Fruit fly (Drosophila melanogaster) whole organism, embryonic: ENCODE data around the gene Bdp1.
A peak's percentile ranks its signal among the peaks of the same experiment; 100 is the strongest.

Source experiments
- Bgb ChIP-seq: fragments of 200-800 bp; sonication (Bioruptor generic); IDR thresholded peaks from 2 replicates; pipeline ENCODE4 v1.3.6; 2022; ENCODE audit warnings: missing biosample characterization, missing genetic modification characterization; ENCODE audit not compliant: partially characterized antibody
- CG1024 ChIP-seq: fragments of 200-800 bp; sonication (Bioruptor generic); IDR thresholded peaks from 2 replicates; pipeline ENCODE4 v1.3.6; 2022; ENCODE audit warnings: missing biosample characterization, missing genetic modification characterization
- CG10543 ChIP-seq: fragments of 200-800 bp; sonication (Bioruptor generic); optimal IDR thresholded peaks from 3 replicates; lab custom pipeline; 2017; ENCODE audit warnings: missing biosample characterization, mild to moderate bottlenecking, missing genetic modification characterization, moderate library complexity
- CG11085 ChIP-seq: fragments of 200-800 bp; sonication (Bioruptor generic); IDR thresholded peaks from 2 replicates; pipeline ENCODE4 v1.3.6; 2022; ENCODE audit warnings: missing biosample characterization, missing genetic modification characterization
- CG11504 ChIP-seq: fragments of 200-800 bp; sonication (Bioruptor generic); optimal IDR thresholded peaks from 3 replicates; lab custom pipeline; 2019; ENCODE audit warnings: missing biosample characterization, mild to moderate bottlenecking, missing genetic modification characterization, moderate library complexity
- CG12219 ChIP-seq: fragments of 200-800 bp; sonication (Bioruptor generic); optimal IDR thresholded peaks from 3 replicates; lab custom pipeline; 2018; ENCODE audit warnings: missing biosample characterization, mild to moderate bottlenecking, missing genetic modification characterization
- CG14050 ChIP-seq: fragments of 200-800 bp; sonication (Bioruptor generic); IDR thresholded peaks from 3 replicates; pipeline ENCODE4 v1.3.6; 2022; ENCODE audit warnings: missing biosample characterization, missing genetic modification characterization
- CG18599 ChIP-seq: fragments of 200-800 bp; sonication (Bioruptor generic); optimal IDR thresholded peaks from 3 replicates; lab custom pipeline; 2017; ENCODE audit warnings: missing biosample characterization, missing genetic modification characterization, mild to moderate bottlenecking, moderate library complexity, missing genetic modification reagents
- CG2120 ChIP-seq: fragments of 200-800 bp; sonication (Bioruptor generic); optimal IDR thresholded peaks from 3 replicates; lab custom pipeline; 2016; ENCODE audit warnings: missing biosample characterization, missing genetic modification characterization
- CG2678 ChIP-seq: fragments of 200-800 bp; sonication (Bioruptor generic); optimal IDR thresholded peaks from 3 replicates; lab custom pipeline; 2019; ENCODE audit warnings: missing biosample characterization, mild to moderate bottlenecking, missing genetic modification characterization, moderate library complexity
- CG31441 ChIP-seq: fragments of 200-800 bp; sonication (Bioruptor generic); IDR thresholded peaks from 2 replicates; pipeline ENCODE4 v1.3.6; 2022; ENCODE audit warnings: missing biosample characterization, missing genetic modification characterization
- CG32532 ChIP-seq: fragments of 200-800 bp; sonication (Bioruptor generic); IDR thresholded peaks from 2 replicates; pipeline ENCODE4 v1.3.6; 2022; ENCODE audit warnings: missing biosample characterization, missing genetic modification characterization
- CG33213 ChIP-seq: fragments of 200-800 bp; sonication (Bioruptor generic); optimal IDR thresholded peaks from 3 replicates; lab custom pipeline; 2016; ENCODE audit warnings: missing biosample characterization, missing genetic modification characterization
- CG4820 ChIP-seq: fragments of 200-800 bp; sonication (Bioruptor generic); optimal IDR thresholded peaks from 3 replicates; lab custom pipeline; 2016; ENCODE audit warnings: missing biosample characterization, missing genetic modification characterization
- CG5245 ChIP-seq: fragments of 200-800 bp; sonication (Bioruptor generic); optimal IDR thresholded peaks from 3 replicates; lab custom pipeline; 2016; ENCODE audit warnings: missing biosample characterization, missing genetic modification characterization
- CG6854 ChIP-seq: fragments of 200-800 bp; sonication (Bioruptor generic); optimal IDR thresholded peaks from 3 replicates; lab custom pipeline; 2017; ENCODE audit warnings: missing biosample characterization, mild to moderate bottlenecking, missing genetic modification characterization
- CG7786 ChIP-seq: fragments of 200-800 bp; sonication (Bioruptor generic); optimal IDR thresholded peaks from 2 replicates; lab custom pipeline; 2016; ENCODE audit warnings: missing biosample characterization, missing genetic modification characterization
- CG8765 ChIP-seq: fragments of 200-800 bp; sonication (Bioruptor generic); IDR thresholded peaks from 2 replicates; pipeline ENCODE4 v1.3.6; 2022; ENCODE audit warnings: missing biosample characterization, missing genetic modification characterization
- Doc2 ChIP-seq: fragments of 200-800 bp; sonication (Bioruptor generic); IDR thresholded peaks from 2 replicates; pipeline ENCODE4 v1.3.6; 2022; ENCODE audit warnings: missing biosample characterization, missing genetic modification characterization
- Doc3 ChIP-seq: fragments of 200-800 bp; sonication (Bioruptor generic); IDR thresholded peaks from 3 replicates; pipeline ENCODE4 v1.3.6; 2022; ENCODE audit warnings: missing biosample characterization, missing genetic modification characterization; ENCODE audit not compliant: partially characterized antibody
- H2.0 ChIP-seq: fragments of 200-800 bp; sonication (Bioruptor generic); IDR thresholded peaks from 2 replicates; pipeline ENCODE4 v1.3.6; 2022; ENCODE audit warnings: missing biosample characterization, missing genetic modification characterization
- Hand ChIP-seq: fragments of 200-800 bp; sonication (Bioruptor generic); optimal IDR thresholded peaks from 2 replicates; lab custom pipeline; 2017; ENCODE audit warnings: mild to moderate bottlenecking, missing biosample characterization, missing genetic modification reagents, missing genetic modification characterization
- Hr51 ChIP-seq, 2 experiments: fragments of 200-800 bp; sonication (Bioruptor generic); optimal IDR thresholded peaks; 2 replicates in 1 of 2; 3 replicates in 1 of 2; lab custom pipeline; 2016 to 2018; ENCODE audit warnings: missing biosample characterization in 2 of 2, missing genetic modification characterization in 2 of 2, mild to moderate bottlenecking in 1 of 2, moderate library complexity in 1 of 2
- Jarid2 ChIP-seq: fragments of 200-800 bp; sonication (Bioruptor generic); optimal IDR thresholded peaks from 3 replicates; lab custom pipeline; 2017; ENCODE audit warnings: mild to moderate bottlenecking, missing biosample characterization, missing genetic modification reagents, missing genetic modification characterization
- Ravus ChIP-seq: fragments of 200-800 bp; sonication (Bioruptor generic); IDR thresholded peaks from 2 replicates; pipeline ENCODE4 v1.3.6; 2022; ENCODE audit warnings: missing biosample characterization, missing genetic modification characterization
- Sin3A ChIP-seq: fragments of >200 bp; optimal IDR thresholded peaks from 2 replicates; lab custom pipeline; 2018
- az2 ChIP-seq: fragments of 200-800 bp; sonication (Bioruptor generic); optimal IDR thresholded peaks from 3 replicates; lab custom pipeline; 2016; ENCODE audit warnings: missing biosample characterization, missing genetic modification characterization
- fd96Cb ChIP-seq: fragments of 200-800 bp; sonication (Bioruptor generic); optimal IDR thresholded peaks from 2 replicates; lab custom pipeline; 2018; ENCODE audit warnings: missing biosample characterization, mild to moderate bottlenecking, missing genetic modification characterization, moderate library complexity
- ftz-f1 ChIP-seq: fragments of 200-800 bp; sonication (Bioruptor generic); optimal IDR thresholded peaks from 2 replicates; lab custom pipeline; 2016; ENCODE audit warnings: missing biosample characterization, missing genetic modification characterization
- gce ChIP-seq: fragments of 200-800 bp; sonication (Bioruptor generic); IDR thresholded peaks from 3 replicates; pipeline ENCODE4 v1.3.6; 2022; ENCODE audit warnings: missing biosample characterization, missing genetic modification characterization
- hb ChIP-seq: fragments of 200-800 bp; sonication (Bioruptor generic); IDR thresholded peaks from 3 replicates; pipeline ENCODE4 v1.3.6; 2022; ENCODE audit warnings: missing biosample characterization, missing genetic modification characterization; ENCODE audit not compliant: partially characterized antibody
- lilli ChIP-seq: fragments of 200-800 bp; sonication (Bioruptor generic); optimal IDR thresholded peaks from 3 replicates; lab custom pipeline; 2016; ENCODE audit warnings: missing biosample characterization, missing genetic modification characterization
- nerfin-1 ChIP-seq: fragments of 200-800 bp; sonication (Bioruptor generic); optimal IDR thresholded peaks from 3 replicates; lab custom pipeline; 2019; ENCODE audit warnings: missing biosample characterization, mild to moderate bottlenecking, missing genetic modification characterization, moderate library complexity
- nerfin-2 ChIP-seq: fragments of 200-800 bp; sonication (Bioruptor generic); IDR thresholded peaks from 2 replicates; pipeline ENCODE4 v1.3.6; 2022; ENCODE audit warnings: missing biosample characterization, missing genetic modification characterization; ENCODE audit not compliant: partially characterized antibody
- prd ChIP-seq, 3 experiments: fragments of >200 bp in 2 of 3; fragments of 200-800 bp in 1 of 3; sonication (Bioruptor generic) in 1 of 3; optimal IDR thresholded peaks in 2 of 3; IDR thresholded peaks in 1 of 3; 2 replicates in 2 of 3; 3 replicates in 1 of 3; pipeline versions ENCODE4 v1.3.6 to Lab custom; 2017 to 2022; ENCODE audit warnings: missing biosample characterization in 1 of 3, missing genetic modification characterization in 1 of 3
- ro ChIP-seq: fragments of 200-800 bp; sonication (Bioruptor generic); IDR thresholded peaks from 2 replicates; pipeline ENCODE4 v1.3.6; 2022; ENCODE audit warnings: missing biosample characterization, missing genetic modification characterization
- salm ChIP-seq: fragments of 200-800 bp; sonication (Bioruptor generic); optimal IDR thresholded peaks from 2 replicates; lab custom pipeline; 2018; ENCODE audit warnings: missing biosample characterization, mild to moderate bottlenecking, missing genetic modification characterization
- sc ChIP-seq, 3 experiments: fragments of >200 bp in 2 of 3; fragments of 200-800 bp in 1 of 3; sonication (Bioruptor generic) in 1 of 3; optimal IDR thresholded peaks; 2 replicates in 2 of 3; 3 replicates in 1 of 3; lab custom pipeline; 2017; ENCODE audit warnings: mild to moderate bottlenecking in 1 of 3, missing biosample characterization in 1 of 3, missing genetic modification characterization in 1 of 3, missing genetic modification reagents in 1 of 3
- seq ChIP-seq: fragments of 200-800 bp; sonication (Bioruptor generic); IDR thresholded peaks from 2 replicates; pipeline ENCODE4 v1.3.6; 2022; ENCODE audit warnings: missing biosample characterization, missing genetic modification characterization
- sim ChIP-seq: fragments of 200-800 bp; sonication (Bioruptor generic); IDR thresholded peaks from 2 replicates; pipeline ENCODE4 v1.3.6; 2022; ENCODE audit warnings: missing biosample characterization, missing genetic modification characterization
- tgo ChIP-seq: fragments of 200-800 bp; sonication (Bioruptor generic); IDR thresholded peaks from 3 replicates; pipeline ENCODE4 v1.3.6; 2022; ENCODE audit warnings: missing biosample characterization, missing genetic modification characterization
- tna ChIP-seq: fragments of 200-800 bp; sonication (Bioruptor generic); IDR thresholded peaks from 2 replicates; pipeline ENCODE4 v1.3.6; 2022; ENCODE audit warnings: missing biosample characterization, missing genetic modification characterization; ENCODE audit not compliant: partially characterized antibody
- trem ChIP-seq: fragments of 200-800 bp; optimal IDR thresholded peaks from 3 replicates; lab custom pipeline; 2019; ENCODE audit warnings: missing biosample characterization, mild to moderate bottlenecking, missing genetic modification characterization, moderate library complexity
- trh ChIP-seq: fragments of 200-800 bp; sonication (Bioruptor generic); optimal IDR thresholded peaks from 2 replicates; lab custom pipeline; 2016; ENCODE audit warnings: missing biosample characterization, missing genetic modification characterization
- unc-4 ChIP-seq: fragments of 200-800 bp; sonication (Bioruptor generic); IDR thresholded peaks from 2 replicates; pipeline ENCODE4 v1.3.6; 2022; ENCODE audit warnings: missing biosample characterization, missing genetic modification characterization; ENCODE audit not compliant: partially characterized antibody
- zen ChIP-seq: fragments of 200-800 bp; sonication (Bioruptor generic); optimal IDR thresholded peaks from 3 replicates; lab custom pipeline; 2018; ENCODE audit warnings: missing biosample characterization, mild to moderate bottlenecking, missing genetic modification characterization, moderate library complexity
- zfh2 ChIP-seq: fragments of 200-800 bp; sonication (Bioruptor generic); optimal IDR thresholded peaks from 2 replicates; lab custom pipeline; 2016; ENCODE audit warnings: missing biosample characterization, missing genetic modification characterization

The Bdp1 gene

DNA sequence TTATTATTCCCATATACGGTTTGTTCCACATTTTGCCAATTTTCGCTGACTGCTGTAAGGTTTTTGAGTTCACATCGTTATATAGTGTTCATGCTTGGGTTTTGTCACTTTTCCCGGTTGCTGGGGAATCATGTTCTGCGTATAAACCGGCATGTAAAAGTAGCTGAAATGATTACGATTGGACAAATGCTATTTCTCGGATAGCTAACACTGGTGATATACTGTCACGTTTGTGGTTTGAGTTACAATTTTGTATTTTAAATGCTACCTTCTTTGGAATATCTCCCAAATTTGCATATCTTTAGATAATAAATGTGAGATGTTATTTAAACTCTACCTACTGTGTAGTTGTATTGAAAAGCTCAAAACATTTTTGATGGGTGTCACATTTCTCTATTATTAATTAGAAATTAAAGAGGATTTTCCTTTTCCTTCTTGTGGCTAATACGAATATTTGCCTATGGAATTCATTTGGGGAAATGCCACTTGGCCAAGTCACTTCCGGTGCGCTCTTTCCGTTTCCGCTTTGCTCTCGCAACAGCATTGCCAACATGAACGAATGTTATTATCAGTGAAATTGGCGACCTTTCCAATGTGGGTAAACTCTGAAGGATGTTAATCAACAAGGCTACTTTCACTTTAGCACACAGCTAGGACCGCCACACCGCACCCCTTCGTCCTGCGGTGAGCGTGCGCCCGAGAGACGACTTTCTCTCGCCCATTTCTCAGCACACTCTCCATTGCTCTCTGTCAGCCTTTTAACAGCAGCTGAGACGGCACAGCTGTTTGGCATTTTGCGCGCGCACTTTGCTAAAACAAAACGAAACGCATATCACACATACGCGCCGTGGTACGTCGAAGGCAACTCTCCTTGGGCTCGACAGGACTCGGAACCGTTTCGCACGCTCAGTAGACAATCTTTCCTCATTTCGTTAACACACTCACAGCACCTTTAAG, 41.1 kb upstream of the Bdp1 start, which contains the start of the genes CG16956, CG42784 and CG43850:
Gene CG16956, minus strand, starts transcription at position 51 of the 957 bp plus-strand sequence.
Gene CG42784, plus strand, starts transcription at position 907 of the 957 bp plus-strand sequence.
Gene CG43850, plus strand, starts transcription at position 907 of the 957 bp plus-strand sequence.
- TF ChIP-seq Doc2 (no peak), CG12219 (peak; percentile 75), Doc3 (GFP tag; lab: Robert Waterston, UW) (no peak), seq (GFP tag; lab: Robert Waterston, UW) (peak; percentile 53; the same call in 1 of the 2 replicates), CG14050 (GFP tag; lab: Robert Waterston, UW) (0 out of 3 replicates have a peak, but pooled peaks have one; percentile 31), az2 (GFP tag; lab: Kevin White, UChicago) (no peak), CG4820 (GFP tag; lab: Kevin White, UChicago) (no peak), Hand (peak; percentile 88), lilli (no peak), CG31441 (GFP tag; lab: Robert Waterston, UW) (peak; percentile 54; the same call in 1 of the 2 replicates), CG10543 (GFP tag; lab: Kevin White, UChicago) (peak; percentile 83), sc (optimal IDR thresholded peaks at IDR 0.05; lab: Kevin White, UChicago) (no peak), sc (GFP tag; optimal IDR thresholded peaks at IDR 0.05; lab: Kevin White, UChicago) (peak; percentile 7), tgo (GFP tag; lab: Robert Waterston, UW) (no peak; the same call in 2 of the 3 replicates), ftz-f1 (GFP tag; lab: Kevin White, UChicago) (no peak), zen (tag; lab: Kevin White, UChicago) (no peak), CG33213 (peak; percentile 30), unc-4 (GFP tag; lab: Robert Waterston, UW) (no peak), CG6854 (GFP tag; lab: Kevin White, UChicago) (peak; percentile 84), fd96Cb (tag; lab: Kevin White, UChicago) (no peak), ro (GFP tag; lab: Robert Waterston, UW) (no peak), prd (optimal IDR thresholded peaks at IDR 0.05; lab: Kevin White, UChicago) (no peak), prd (GFP tag; IDR thresholded peaks at IDR 0.05; lab: Robert Waterston, UW) (no peak), trem (no peak), salm (tag; lab: Kevin White, UChicago) (no peak), Bgb (GFP tag; lab: Robert Waterston, UW) (no peak), CG1024 (GFP tag; lab: Robert Waterston, UW) (no peak), CG18599 (GFP tag; lab: Kevin White, UChicago) (peak; percentile 88), CG5245 (GFP tag; lab: Kevin White, UChicago) (no peak), trh (GFP tag; lab: Kevin White, UChicago) (no peak), CG2120 (GFP tag; lab: Kevin White, UChicago) (no peak), CG11504 (tag; lab: Kevin White, UChicago) (peak; percentile 57), zfh2 (no peak), CG2678 (no peak), hb (GFP tag; lab: Robert Waterston, UW) (no peak), Ravus (GFP tag; lab: Robert Waterston, UW) (no peak), gce (0 out of 3 replicates have a peak, but pooled peaks have one; percentile 52), Jarid2 (GFP tag; lab: Kevin White, UChicago) (peak; percentile 17), Hr51 (GFP tag; optimal IDR thresholded peaks at IDR 0.05; lab: Kevin White, UChicago) (peak in 1 of 2 experiments; percentile 69), CG32532 (peak; percentile 47; the same call in 1 of the 2 replicates), CG7786 (GFP tag; lab: Kevin White, UChicago) (no peak), sim (GFP tag; lab: Robert Waterston, UW) (0 out of 2 replicates have a peak, but pooled peaks have one; percentile 25), Sin3A (lab: Kevin White, UChicago) (no peak), CG8765 (no peak), H2.0 (GFP tag; lab: Robert Waterston, UW) (no peak), tna (GFP tag; lab: Robert Waterston, UW) (no peak), CG11085 (GFP tag; lab: Robert Waterston, UW) (no peak), nerfin-1 (tag; lab: Kevin White, UChicago) (no peak), nerfin-2 (no peak)
